Worm (Caenorhabditis elegans) whole organism, midembryonic: ENCODE results near the gene F08F8.6.

ENCODE experiments used
- T22C8.4 ChIP-seq: fragments of 200-800 bp; sonication (Bioruptor generic); IDR thresholded peaks from 2 replicates; pipeline ENCODE4 v1.3.6; 2022; ENCODE audit warnings: missing genetic modification characterization, missing compliant biosample characterization
- flt-1 ChIP-seq: fragments of 200-800 bp; sonication (Bioruptor generic); IDR thresholded peaks from 2 replicates; pipeline ENCODE4 v1.3.6; 2022; ENCODE audit warnings: missing genetic modification characterization, missing compliant biosample characterization
- klf-2 ChIP-seq: fragments of 200-800 bp; sonication (Bioruptor generic); conservative IDR thresholded peaks from 2 replicates; pipeline ENCODE4 v1.3.6; 2022; ENCODE audit warnings: missing genetic modification reagents, missing genetic modification characterization, missing compliant biosample characterization
- med-1 ChIP-seq: sonication (generic microtip); optimal IDR thresholded peaks from 2 replicates; lab custom pipeline; 2017; ENCODE audit warnings: missing genetic modification characterization, mild to moderate bottlenecking, missing compliant biosample characterization, antibody characterized with exemption, missing genetic modification reagents; ENCODE audit not compliant: insufficient read depth
- ref-1 ChIP-seq: fragments of 200-800 bp; sonication (Bioruptor generic); conservative IDR thresholded peaks from 2 replicates; pipeline ENCODE4 v1.3.6; 2022; ENCODE audit warnings: missing genetic modification reagents, missing genetic modification characterization, missing compliant biosample characterization
- tab-1 ChIP-seq: fragments of 200-800 bp; sonication (Bioruptor generic); IDR thresholded peaks from 2 replicates; pipeline ENCODE4 v1.3.6; 2022; ENCODE audit warnings: missing genetic modification characterization, missing compliant biosample characterization
- ztf-23 ChIP-seq: fragments of 200-800 bp; sonication (Bioruptor generic); IDR thresholded peaks from 2 replicates; pipeline ENCODE4 v1.3.6; 2022; ENCODE audit warnings: missing genetic modification reagents, missing genetic modification characterization, missing compliant biosample characterization
- ztf-29 ChIP-seq: fragments of 200-800 bp; sonication (Bioruptor generic); IDR thresholded peaks from 2 replicates; pipeline ENCODE4 v1.3.6; 2022; ENCODE audit warnings: missing genetic modification reagents, missing genetic modification characterization, missing compliant biosample characterization

- TF ChIP-seq med-1 (GFP tag; lab: Kevin White, UChicago) (no peak), ztf-29 (GFP tag; lab: Robert Waterston, UW) (no peak), tab-1 (GFP tag; lab: Robert Waterston, UW) (no peak), T22C8.4 (GFP tag; lab: Robert Waterston, UW) (no peak), flt-1 (GFP tag; lab: Robert Waterston, UW) (no peak), klf-2 (GFP tag; lab: Robert Waterston, UW) (no peak), ref-1 (GFP tag; lab: Robert Waterston, UW) (no peak), ztf-23 (GFP tag; lab: Robert Waterston, UW) (no peak)
These were observed 35.0 kb downstream of the F08F8.6 start for ce11 chrIII:7378522-7378921.
